Fruit fly (Drosophila melanogaster) whole organism, wandering third instar larva: ENCODE measurements around the gene IKKbeta.

Experiments
- Abd-B ChIP-seq: fragments of >200 bp; optimal IDR thresholded peaks from 2 replicates; lab custom pipeline; 2017; ENCODE audit warnings: missing biosample characterization, missing genetic modification characterization
- CG32264 ChIP-seq: fragments of 200-800 bp; sonication (Bioruptor generic); optimal IDR thresholded peaks from 2 replicates; lab custom pipeline; 2016; ENCODE audit warnings: missing biosample characterization, missing genetic modification characterization
- CG9705 ChIP-seq: fragments of 200-800 bp; sonication (Bioruptor generic); optimal IDR thresholded peaks from 2 replicates; lab custom pipeline; 2018; ENCODE audit warnings: missing biosample characterization, mild to moderate bottlenecking, missing genetic modification characterization
- CrebA ChIP-seq: fragments of 200-800 bp; sonication (Bioruptor generic); optimal IDR thresholded peaks from 2 replicates; lab custom pipeline; 2016; ENCODE audit warnings: missing biosample characterization, mild to moderate bottlenecking, missing genetic modification characterization, borderline replicate concordance
- Dfd ChIP-seq: fragments of >200 bp; optimal IDR thresholded peaks from 2 replicates; lab custom pipeline; 2017; ENCODE audit warnings: missing biosample characterization, missing genetic modification characterization
- Dif ChIP-seq: fragments of 200-275, 200-300 bp; sonication (Bioruptor generic); optimal IDR thresholded peaks from 2 replicates; lab custom pipeline; 2018; ENCODE audit warnings: missing biosample characterization, missing genetic modification characterization; ENCODE audit not compliant: partially characterized antibody
- GATAd ChIP-seq: sonication (Bioruptor generic); optimal IDR thresholded peaks from 2 replicates; lab custom pipeline; 2016; ENCODE audit warnings: missing biosample characterization, missing genetic modification characterization
- HLH106 ChIP-seq: fragments of 200-800 bp; optimal IDR thresholded peaks from 3 replicates; lab custom pipeline; 2019; ENCODE audit warnings: missing biosample characterization, mild to moderate bottlenecking, missing genetic modification characterization, moderate library complexity
- Hnf4 ChIP-seq: fragments of 200-800 bp; sonication (Bioruptor generic); optimal IDR thresholded peaks from 2 replicates; lab custom pipeline; 2016; ENCODE audit warnings: missing biosample characterization, mild to moderate bottlenecking, missing genetic modification characterization
- Hr78 ChIP-seq: fragments of >200 bp; optimal IDR thresholded peaks from 2 replicates; lab custom pipeline; 2017; ENCODE audit warnings: missing biosample characterization, missing genetic modification characterization
- Hr83 ChIP-seq: fragments of 200-300 bp; sonication (Bioruptor generic); optimal IDR thresholded peaks from 2 replicates; lab custom pipeline; 2016; ENCODE audit warnings: missing biosample characterization, mild to moderate bottlenecking, missing genetic modification characterization, moderate library complexity; ENCODE audit not compliant: poor library complexity, severe bottlenecking
- Jra ChIP-seq: sonication (Bioruptor generic); optimal IDR thresholded peaks from 2 replicates; lab custom pipeline; 2016; ENCODE audit warnings: missing biosample characterization, missing genetic modification characterization
- Mio ChIP-seq: sonication (Bioruptor generic); optimal IDR thresholded peaks from 2 replicates; lab custom pipeline; 2016; ENCODE audit warnings: missing biosample characterization, missing genetic modification characterization
- Myc ChIP-seq: fragments of >200 bp; optimal IDR thresholded peaks from 2 replicates; lab custom pipeline; 2017
- N ChIP-seq: fragments of >200 bp; optimal IDR thresholded peaks from 2 replicates; lab custom pipeline; 2018; ENCODE audit warnings: missing biosample characterization, missing external identifiers, missing genetic modification characterization
- OdsH ChIP-seq: fragments of 200-800 bp; sonication (Bioruptor generic); optimal IDR thresholded peaks from 2 replicates; lab custom pipeline; 2016; ENCODE audit warnings: missing biosample characterization, mild to moderate bottlenecking, missing genetic modification characterization
- Rel ChIP-seq, 2 experiments: fragments of 200-800 bp; sonication (Bioruptor generic) in 1 of 2; optimal IDR thresholded peaks; 2 replicates in 1 of 2; 3 replicates in 1 of 2; lab custom pipeline; 2016 to 2019; ENCODE audit warnings: mild to moderate bottlenecking in 2 of 2, missing biosample characterization in 2 of 2, missing genetic modification characterization in 2 of 2, moderate library complexity in 1 of 2
- Sp1 ChIP-seq: fragments of 200-800 bp; sonication (Bioruptor generic); optimal IDR thresholded peaks from 3 replicates; lab custom pipeline; 2019; ENCODE audit warnings: missing biosample characterization, mild to moderate bottlenecking, missing genetic modification characterization, moderate library complexity
- Vsx2 ChIP-seq: fragments of 200-300, 225-300 bp; sonication (Bioruptor generic); optimal IDR thresholded peaks from 2 replicates; lab custom pipeline; 2018; ENCODE audit warnings: missing biosample characterization, missing genetic modification characterization; ENCODE audit not compliant: partially characterized antibody
- br ChIP-seq: fragments of 200-800 bp; sonication (Bioruptor generic); optimal IDR thresholded peaks from 2 replicates; lab custom pipeline; 2016; ENCODE audit warnings: missing biosample characterization, missing genetic modification characterization
- brk ChIP-seq: fragments of 200-800 bp; sonication (Bioruptor generic); optimal IDR thresholded peaks from 2 replicates; lab custom pipeline; 2016; ENCODE audit warnings: missing biosample characterization, mild to moderate bottlenecking, missing genetic modification characterization
- dl ChIP-seq, 2 experiments: fragments of 175-275, 200-275 bp in 1 of 2; fragments of 200-275 bp in 1 of 2; sonication (Bioruptor generic); optimal IDR thresholded peaks; lab custom pipeline; 2018; ENCODE audit warnings: mild to moderate bottlenecking in 2 of 2, missing biosample characterization in 2 of 2, missing genetic modification characterization in 2 of 2, moderate library complexity in 2 of 2; ENCODE audit not compliant: partially characterized antibody in 2 of 2, insufficient read depth in 1 of 2
- dmrt93B ChIP-seq: fragments of 200-800 bp; sonication (Bioruptor generic); optimal IDR thresholded peaks from 2 replicates; lab custom pipeline; 2018; ENCODE audit warnings: missing biosample characterization, mild to moderate bottlenecking, missing genetic modification characterization
- dsf ChIP-seq: sonication (Bioruptor generic); optimal IDR thresholded peaks from 2 replicates; lab custom pipeline; 2016; ENCODE audit warnings: missing biosample characterization, missing genetic modification characterization, borderline replicate concordance
- ey ChIP-seq: fragments of 200-800 bp; sonication (Bioruptor generic); optimal IDR thresholded peaks from 2 replicates; lab custom pipeline; 2016; ENCODE audit warnings: missing biosample characterization, missing genetic modification characterization
- foxo ChIP-seq, 2 experiments: fragments of 200-800 bp; sonication (Bioruptor generic); optimal IDR thresholded peaks; 2 replicates in 1 of 2; 3 replicates in 1 of 2; lab custom pipeline; 2016 to 2017; ENCODE audit warnings: missing biosample characterization in 2 of 2, missing genetic modification characterization in 2 of 2
- fru ChIP-seq: fragments of 200-800 bp; sonication (Bioruptor generic); optimal IDR thresholded peaks from 3 replicates; lab custom pipeline; 2016; ENCODE audit warnings: missing biosample characterization, mild to moderate bottlenecking, missing genetic modification characterization
- h ChIP-seq: fragments of 200-800 bp; sonication (Bioruptor generic); optimal IDR thresholded peaks from 3 replicates; lab custom pipeline; 2016; ENCODE audit warnings: missing biosample characterization, mild to moderate bottlenecking, missing genetic modification characterization
- jim ChIP-seq: fragments of 175-275, 200-325 bp; sonication (Bioruptor generic); optimal IDR thresholded peaks from 2 replicates; lab custom pipeline; 2016; ENCODE audit warnings: missing biosample characterization, mild to moderate bottlenecking, missing genetic modification characterization
- lola ChIP-seq: fragments of >200 bp; optimal IDR thresholded peaks from 2 replicates; lab custom pipeline; 2017; ENCODE audit warnings: missing biosample characterization, missing genetic modification characterization
- pan ChIP-seq: fragments of >200 bp; optimal IDR thresholded peaks from 2 replicates; lab custom pipeline; 2017
- psq ChIP-seq: fragments of 200-800 bp; sonication (Bioruptor generic); optimal IDR thresholded peaks from 3 replicates; lab custom pipeline; 2017; ENCODE audit warnings: missing biosample characterization, mild to moderate bottlenecking, missing genetic modification characterization, moderate library complexity
- rgr ChIP-seq: fragments of 200-800 bp; sonication (Bioruptor generic); optimal IDR thresholded peaks from 3 replicates; lab custom pipeline; 2016; ENCODE audit warnings: missing biosample characterization, mild to moderate bottlenecking, missing genetic modification characterization
- sage ChIP-seq: fragments of 200-800 bp; sonication (Bioruptor generic); optimal IDR thresholded peaks from 2 replicates; lab custom pipeline; 2016; ENCODE audit warnings: missing biosample characterization, mild to moderate bottlenecking, missing genetic modification characterization
- sv ChIP-seq: fragments of 200-800 bp; sonication (Bioruptor generic); optimal IDR thresholded peaks from 3 replicates; lab custom pipeline; 2016; ENCODE audit warnings: missing biosample characterization, missing genetic modification characterization
- tai ChIP-seq: sonication (Bioruptor generic); optimal IDR thresholded peaks from 2 replicates; lab custom pipeline; 2016; ENCODE audit warnings: missing biosample characterization, missing genetic modification characterization
- usp ChIP-seq: fragments of >200 bp; optimal IDR thresholded peaks from 2 replicates; lab custom pipeline; 2017; ENCODE audit warnings: missing biosample characterization, missing genetic modification characterization
- woc ChIP-seq: sonication (Bioruptor generic); optimal IDR thresholded peaks from 2 replicates; lab custom pipeline; 2016; ENCODE audit warnings: missing biosample characterization, mild to moderate bottlenecking, missing genetic modification characterization

Gene IKKbeta

dm6 chr3R:16072581-16072908 lies 23.3 kb upstream of the IKKbeta start:
- TF ChIP-seq Dfd (no peak), CrebA (GFP tag; lab: Kevin White, UChicago) (no peak), woc (GFP tag; lab: Kevin White, UChicago) (peak; percentile 45)

DNA sequence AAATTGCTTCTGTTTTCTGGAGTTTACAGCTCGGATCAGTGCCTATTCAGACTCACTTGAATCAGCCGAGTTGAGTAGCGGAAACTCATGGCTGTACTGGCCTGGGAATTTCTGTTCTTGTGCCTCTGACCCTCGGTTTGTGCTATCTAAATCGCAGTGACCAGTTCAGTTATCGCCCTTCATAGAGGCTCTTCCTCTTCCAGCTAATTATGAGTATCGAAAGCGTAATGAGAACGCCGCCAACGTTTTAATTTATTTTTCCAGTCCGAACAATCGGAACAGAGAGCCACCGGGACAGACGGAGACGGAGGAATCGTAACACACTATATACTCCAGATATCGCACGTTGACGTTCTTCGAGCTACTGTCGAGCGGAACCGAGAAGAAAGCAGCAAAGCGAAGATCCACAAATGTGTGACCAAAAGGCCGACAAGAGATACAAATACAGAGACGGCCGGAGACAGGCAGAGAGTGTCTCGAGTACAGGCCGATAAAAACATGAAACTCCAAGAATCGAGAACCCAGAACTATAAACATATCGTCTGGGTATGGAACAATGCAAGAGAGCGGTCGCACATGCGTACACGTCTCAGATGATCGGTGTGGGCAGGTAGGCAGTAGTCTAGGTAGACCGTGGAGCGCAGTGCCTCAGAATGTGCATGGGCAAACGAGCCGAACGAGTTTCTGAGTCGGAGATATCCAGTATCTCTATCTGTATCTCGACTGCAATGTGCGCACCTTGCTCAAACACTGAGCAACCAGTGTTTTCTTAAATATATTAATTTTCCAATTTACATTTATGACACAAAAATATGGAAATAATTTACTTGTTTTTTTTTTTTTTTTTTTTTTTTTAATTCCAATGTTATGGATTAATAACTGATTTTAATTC lies 22.7 kb upstream of the IKKbeta start:
- TF ChIP-seq h = peak; percentile 90
- peak; percentile 90 for TF ChIP-seq OdsH
- no peak for TF ChIP-seq usp
- TF ChIP-seq Vsx2 = no peak
- no peak for TF ChIP-seq Myc (lab: Kevin White, UChicago)
- peak; percentile 87 for TF ChIP-seq fru (GFP tag; lab: Kevin White, UChicago)
- peak; percentile 25 for TF ChIP-seq Dif
- no peak for TF ChIP-seq N (GFP tag; lab: Kevin White, UChicago)
- TF ChIP-seq woc (GFP tag; lab: Kevin White, UChicago) = peak; percentile 77
- TF ChIP-seq pan (lab: Kevin White, UChicago) = no peak
- no peak for TF ChIP-seq Abd-B (GFP tag; lab: Kevin White, UChicago)
- no peak for TF ChIP-seq Sp1
- no peak for TF ChIP-seq brk (GFP tag; lab: Kevin White, UChicago)
- TF ChIP-seq jim (GFP tag; lab: Kevin White, UChicago) = no peak
- TF ChIP-seq Dfd = no peak
- TF ChIP-seq CG9705 (GFP tag; lab: Kevin White, UChicago) = no peak
- no peak for TF ChIP-seq Mio
- no peak for TF ChIP-seq dsf (GFP tag; lab: Kevin White, UChicago)
- TF ChIP-seq Jra (GFP tag; lab: Kevin White, UChicago) = no peak
- TF ChIP-seq Hr78 = no peak
- TF ChIP-seq Hr83 (GFP tag; lab: Kevin White, UChicago) = peak; percentile 29
- TF ChIP-seq HLH106 = peak; percentile 57
- peak; percentile 39 for TF ChIP-seq sage (GFP tag; lab: Kevin White, UChicago)
- TF ChIP-seq Hnf4 (GFP tag; lab: Kevin White, UChicago) = no peak
- TF ChIP-seq lola = no peak
- TF ChIP-seq ey (GFP tag; lab: Kevin White, UChicago) = peak; percentile 80
- no peak for TF ChIP-seq GATAd (GFP tag; lab: Kevin White, UChicago)
- no peak for TF ChIP-seq dmrt93B (GFP tag; lab: Kevin White, UChicago)
- TF ChIP-seq foxo (GFP tag; optimal IDR thresholded peaks at IDR 0.05; lab: Kevin White, UChicago) = peak in 1 of 2 experiments; percentile 87
- TF ChIP-seq Rel (GFP tag; optimal IDR thresholded peaks at IDR 0.05; lab: Kevin White, UChicago) = no peak
- no peak for TF ChIP-seq Rel (tag; optimal IDR thresholded peaks at IDR 0.05; lab: Kevin White, UChicago)
- peak; percentile 56 for TF ChIP-seq CrebA (GFP tag; lab: Kevin White, UChicago)
- peak; percentile 87 for TF ChIP-seq rgr
- TF ChIP-seq dl (GFP tag; optimal IDR thresholded peaks at IDR 0.05; lab: Kevin White, UChicago; ENCODE audit: insufficient read depth in 1 of 2, partially characterized antibody in 2 of 2) = no peak
- TF ChIP-seq sv = peak; percentile 54
- TF ChIP-seq psq (GFP tag; lab: Kevin White, UChicago) = peak; percentile 80
- TF ChIP-seq tai (GFP tag; lab: Kevin White, UChicago) = no peak
- TF ChIP-seq br (GFP tag; lab: Kevin White, UChicago) = peak; percentile 79
- TF ChIP-seq CG32264 (GFP tag; lab: Kevin White, UChicago) = no peak

DNA sequence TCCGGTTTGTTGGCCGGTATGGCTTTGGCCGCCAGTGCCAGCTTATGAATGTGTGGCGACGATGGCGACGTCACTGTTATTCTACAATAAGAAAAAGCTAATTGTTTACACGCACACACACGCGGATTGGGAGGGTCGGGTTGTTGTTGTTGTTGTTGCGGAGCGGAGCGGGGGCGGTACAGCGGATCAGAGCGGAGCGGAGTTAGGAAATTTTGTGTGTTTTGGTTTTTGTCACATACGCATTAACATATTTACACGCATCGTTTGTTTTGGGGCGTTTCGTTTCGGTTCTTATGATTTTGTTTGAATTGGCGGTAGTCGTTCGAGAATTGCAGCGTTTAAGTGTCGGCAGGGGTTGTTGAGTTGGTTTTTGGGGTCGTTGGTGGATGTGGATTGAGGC lies 20.0 kb upstream of the IKKbeta start:
- TF ChIP-seq dsf (GFP tag; lab: Kevin White, UChicago) = no peak
- TF ChIP-seq Hr78 = no peak
- no peak for TF ChIP-seq Sp1
- no peak for TF ChIP-seq GATAd (GFP tag; lab: Kevin White, UChicago)
- TF ChIP-seq h = no peak
- no peak for TF ChIP-seq OdsH
- TF ChIP-seq Rel (GFP tag; optimal IDR thresholded peaks at IDR 0.05; lab: Kevin White, UChicago) = no peak
- no peak for TF ChIP-seq Rel (tag; optimal IDR thresholded peaks at IDR 0.05; lab: Kevin White, UChicago)
